Worm (Caenorhabditis elegans) whole organism, mixed stage, embryonic: ENCODE measurements around the gene ubc-20.

Experiments
- hlh-1 ChIP-seq: fragments of 150-350 bp; optimal IDR thresholded peaks from 2 replicates; lab custom pipeline; 2014; ENCODE audit warnings: missing biosample characterization, missing genetic modification reagents, missing genetic modification characterization
- mab-5 ChIP-seq: fragments of 150-350 bp; optimal IDR thresholded peaks from 2 replicates; lab custom pipeline; 2014; ENCODE audit warnings: missing biosample characterization, missing genetic modification characterization
- nhr-237 ChIP-seq: fragments of 150-350 bp; optimal IDR thresholded peaks from 2 replicates; lab custom pipeline; 2014; ENCODE audit warnings: missing biosample characterization, missing genetic modification characterization
- pha-4 ChIP-seq: fragments of 150-350 bp; optimal IDR thresholded peaks from 2 replicates; lab custom pipeline; 2018; ENCODE audit warnings: missing biosample characterization, missing genetic modification reagents, missing genetic modification characterization
- snpc-4 ChIP-seq: fragments of 150-350 bp; optimal IDR thresholded peaks from 2 replicates; lab custom pipeline; 2014; ENCODE audit warnings: missing biosample characterization, missing genetic modification characterization

DNA sequence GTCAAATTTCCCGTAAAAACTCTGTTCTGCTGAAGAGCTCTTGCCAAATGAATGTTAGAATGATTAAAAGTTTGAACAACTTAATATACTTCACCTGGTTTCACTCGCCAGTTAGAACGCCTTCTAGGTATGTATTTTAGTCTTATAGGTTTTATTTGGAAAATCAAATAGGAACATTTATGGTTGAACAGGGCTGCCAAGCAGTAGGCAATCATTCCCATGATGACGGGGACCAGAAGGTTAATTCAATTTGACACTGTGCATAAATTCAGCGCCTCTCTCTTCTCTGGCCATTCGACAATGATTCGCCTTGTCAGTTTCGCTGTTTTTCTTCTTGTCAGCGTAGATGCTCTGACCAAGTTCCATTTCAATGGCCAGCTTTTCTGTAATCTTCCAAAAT lies 6.6 kb upstream of the ubc-20 start, which contains the start of gene F40G9.15:
- TF ChIP-seq mab-5 (tag; lab: Kevin White, UChicago) (no peak), pha-4 (no peak), snpc-4 (tag; lab: Kevin White, UChicago) (no peak), hlh-1 (tag; lab: Kevin White, UChicago) (no peak), nhr-237 (no peak)
